Fruit fly (Drosophila melanogaster) whole organism, embryonic: ENCODE results near the gene CG31807.
A peak's percentile ranks its signal among the peaks of the same experiment; 100 is the strongest.

Source experiments
- Ada2b ChIP-seq: fragments of 200-800 bp; sonication (Bioruptor generic); IDR thresholded peaks from 2 replicates; pipeline ENCODE4 v1.3.6; 2022; ENCODE audit warnings: missing biosample characterization, missing genetic modification characterization
- CG1024 ChIP-seq: fragments of 200-800 bp; sonication (Bioruptor generic); IDR thresholded peaks from 2 replicates; pipeline ENCODE4 v1.3.6; 2022; ENCODE audit warnings: missing biosample characterization, missing genetic modification characterization
- CG10267 ChIP-seq: fragments of 200-800 bp; sonication (Bioruptor generic); optimal IDR thresholded peaks from 2 replicates; lab custom pipeline; 2018; ENCODE audit warnings: missing biosample characterization, mild to moderate bottlenecking, missing genetic modification characterization, moderate library complexity
- CG11093 ChIP-seq: fragments of 200-800 bp; sonication (Bioruptor generic); IDR thresholded peaks from 3 replicates; pipeline ENCODE4 v1.3.6; 2022; ENCODE audit warnings: missing biosample characterization, missing genetic modification characterization
- CG12391 ChIP-seq: fragments of 200-800 bp; sonication (Bioruptor generic); optimal IDR thresholded peaks from 3 replicates; lab custom pipeline; 2018; ENCODE audit warnings: missing biosample characterization, mild to moderate bottlenecking, missing genetic modification characterization, moderate library complexity
- CG13894 ChIP-seq: fragments of 200-800 bp; sonication (Bioruptor generic); optimal IDR thresholded peaks from 3 replicates; lab custom pipeline; 2018; ENCODE audit warnings: missing biosample characterization, mild to moderate bottlenecking, missing genetic modification characterization, moderate library complexity
- CG1602 ChIP-seq: fragments of 200-800 bp; sonication (Bioruptor generic); optimal IDR thresholded peaks from 3 replicates; lab custom pipeline; 2016; ENCODE audit warnings: missing biosample characterization, missing genetic modification characterization
- CG16863 ChIP-seq: fragments of 200-800 bp; sonication (Bioruptor generic); optimal IDR thresholded peaks from 3 replicates; lab custom pipeline; 2016; ENCODE audit warnings: missing biosample characterization, missing genetic modification characterization
- CG30431 ChIP-seq: fragments of 200-800 bp; sonication (Bioruptor generic); optimal IDR thresholded peaks from 2 replicates; lab custom pipeline; 2017; ENCODE audit warnings: missing biosample characterization, missing genetic modification characterization
- CG31441 ChIP-seq: fragments of 200-800 bp; sonication (Bioruptor generic); IDR thresholded peaks from 2 replicates; pipeline ENCODE4 v1.3.6; 2022; ENCODE audit warnings: missing biosample characterization, missing genetic modification characterization
- CG3163 ChIP-seq: fragments of 200-800 bp; sonication (Bioruptor generic); optimal IDR thresholded peaks from 3 replicates; lab custom pipeline; 2016; ENCODE audit warnings: missing biosample characterization, missing genetic modification characterization
- CG33557 ChIP-seq: fragments of 200-800 bp; sonication (Bioruptor generic); optimal IDR thresholded peaks from 2 replicates; lab custom pipeline; 2019; ENCODE audit warnings: missing biosample characterization, mild to moderate bottlenecking, missing genetic modification characterization, moderate library complexity
- CG34376 ChIP-seq: fragments of 200-800 bp; sonication (Bioruptor generic); optimal IDR thresholded peaks from 2 replicates; lab custom pipeline; 2018; ENCODE audit warnings: missing biosample characterization, mild to moderate bottlenecking, missing genetic modification characterization
- CG3726 ChIP-seq: fragments of 200-800 bp; sonication (Bioruptor generic); IDR thresholded peaks from 3 replicates; pipeline ENCODE4, ENCODE4 v1.3.6; 2022; ENCODE audit warnings: missing biosample characterization, missing genetic modification characterization
- CG5953 ChIP-seq: fragments of 200-800 bp; sonication (Bioruptor generic); IDR thresholded peaks from 2 replicates; pipeline ENCODE4 v1.3.6; 2022; ENCODE audit warnings: missing biosample characterization, missing genetic modification characterization
- CG6854 ChIP-seq: fragments of 200-800 bp; sonication (Bioruptor generic); optimal IDR thresholded peaks from 3 replicates; lab custom pipeline; 2017; ENCODE audit warnings: missing biosample characterization, mild to moderate bottlenecking, missing genetic modification characterization
- Chrac-16 ChIP-seq: fragments of 200-800 bp; sonication (Bioruptor generic); optimal IDR thresholded peaks from 3 replicates; lab custom pipeline; 2016; ENCODE audit warnings: missing biosample characterization, missing genetic modification characterization
- Dfd ChIP-seq, 2 experiments: fragments of >200 bp; optimal IDR thresholded peaks; 2 replicates each; lab custom pipeline; 2017; ENCODE audit warnings: missing biosample characterization in 2 of 2, missing genetic modification characterization in 2 of 2
- ERR ChIP-seq: fragments of 200-800 bp; sonication (Bioruptor generic); optimal IDR thresholded peaks from 2 replicates; lab custom pipeline; 2016; ENCODE audit warnings: missing biosample characterization, missing genetic modification characterization
- Ets65A ChIP-seq: fragments of 200-800 bp; sonication (Bioruptor generic); peaks from one replicate; lab custom pipeline; 2016; ENCODE audit warnings: missing biosample characterization, missing genetic modification characterization
- Fer3 ChIP-seq: fragments of 200-800 bp; sonication (Bioruptor generic); optimal IDR thresholded peaks from 2 replicates; lab custom pipeline; 2018; ENCODE audit warnings: missing biosample characterization, mild to moderate bottlenecking, missing genetic modification characterization, moderate library complexity
- Hand ChIP-seq: fragments of 200-800 bp; sonication (Bioruptor generic); optimal IDR thresholded peaks from 2 replicates; lab custom pipeline; 2017; ENCODE audit warnings: mild to moderate bottlenecking, missing biosample characterization, missing genetic modification reagents, missing genetic modification characterization
- Lpt ChIP-seq: fragments of >200 bp; optimal IDR thresholded peaks from 2 replicates; lab custom pipeline; 2018; ENCODE audit warnings: missing biosample characterization, missing genetic modification characterization
- Oaz ChIP-seq: fragments of 200-800 bp; sonication (Bioruptor generic); IDR thresholded peaks from 2 replicates; pipeline ENCODE4 v1.3.6; 2022; ENCODE audit warnings: missing biosample characterization, missing genetic modification characterization
- Opbp ChIP-seq: fragments of 200-800 bp; sonication (Bioruptor generic); IDR thresholded peaks from 3 replicates; pipeline ENCODE4 v1.3.6; 2022; ENCODE audit warnings: missing biosample characterization, missing genetic modification characterization; ENCODE audit not compliant: partially characterized antibody
- Poxn ChIP-seq: fragments of 200-800 bp; sonication (Bioruptor generic); IDR thresholded peaks from 2 replicates; pipeline ENCODE4 v1.3.6; 2022; ENCODE audit warnings: missing biosample characterization, missing genetic modification characterization
- Scr ChIP-seq: fragments of 200-800 bp; sonication (Bioruptor generic); IDR thresholded peaks from 2 replicates; pipeline ENCODE4 v1.3.6; 2022; ENCODE audit warnings: missing biosample characterization, missing genetic modification characterization; ENCODE audit not compliant: partially characterized antibody
- TFAM ChIP-seq: fragments of 200-800 bp; sonication (Bioruptor generic); optimal IDR thresholded peaks from 2 replicates; lab custom pipeline; 2017; ENCODE audit warnings: missing biosample characterization, missing genetic modification characterization, inconsistent platforms
- Taf1 ChIP-seq: fragments of 200-800 bp; sonication (Bioruptor generic); IDR thresholded peaks from 2 replicates; pipeline ENCODE4 v1.3.6; 2022; ENCODE audit warnings: missing biosample characterization, missing genetic modification characterization
- ase ChIP-seq: fragments of 200-800 bp; sonication (Bioruptor generic); IDR thresholded peaks from 3 replicates; pipeline ENCODE4 v1.3.6; 2022; ENCODE audit warnings: missing biosample characterization, missing genetic modification characterization
- bsh ChIP-seq, 2 experiments: fragments of 200-800 bp; sonication (Bioruptor generic); optimal IDR thresholded peaks; 2 replicates each; lab custom pipeline; 2017 to 2018; ENCODE audit warnings: mild to moderate bottlenecking in 2 of 2, missing biosample characterization in 2 of 2, missing genetic modification characterization in 2 of 2, moderate library complexity in 1 of 2
- cad ChIP-seq: fragments of >200 bp; optimal IDR thresholded peaks from 2 replicates; lab custom pipeline; 2017; ENCODE audit warnings: missing biosample characterization, missing genetic modification characterization
- crc ChIP-seq: fragments of 200-800 bp; sonication (Bioruptor generic); optimal IDR thresholded peaks from 2 replicates; lab custom pipeline; 2016; ENCODE audit warnings: missing biosample characterization, missing genetic modification characterization
- danr ChIP-seq: fragments of 200-800 bp; sonication (Bioruptor generic); IDR thresholded peaks from 2 replicates; pipeline ENCODE4 v1.3.6; 2022; ENCODE audit warnings: missing biosample characterization, missing genetic modification characterization
- disco-r ChIP-seq: fragments of 200-800 bp; sonication (Bioruptor generic); optimal IDR thresholded peaks from 2 replicates; lab custom pipeline; 2016; ENCODE audit warnings: missing biosample characterization, missing genetic modification characterization
- emc ChIP-seq: fragments of 200-800 bp; sonication (Bioruptor generic); optimal IDR thresholded peaks from 2 replicates; lab custom pipeline; 2016; ENCODE audit warnings: missing biosample characterization, missing genetic modification characterization
- ems ChIP-seq: fragments of 200-800 bp; sonication (Bioruptor generic); optimal IDR thresholded peaks from 3 replicates; lab custom pipeline; 2016; ENCODE audit warnings: missing biosample characterization, missing genetic modification characterization
- grau ChIP-seq: fragments of 200-800 bp; optimal IDR thresholded peaks from 3 replicates; lab custom pipeline; 2019; ENCODE audit warnings: missing biosample characterization, mild to moderate bottlenecking, missing genetic modification characterization, moderate library complexity
- ham ChIP-seq: fragments of 200-800 bp; sonication (Bioruptor generic); IDR thresholded peaks from 2 replicates; pipeline ENCODE4 v1.3.6; 2022; ENCODE audit warnings: missing biosample characterization, missing genetic modification characterization
- insv ChIP-seq, 2 experiments: fragments of 200-800 bp; sonication (Bioruptor generic); optimal IDR thresholded peaks; 3 replicates each; lab custom pipeline; 2016 to 2018; ENCODE audit warnings: missing biosample characterization in 2 of 2, missing genetic modification characterization in 2 of 2
- jing ChIP-seq: fragments of 200-800 bp; sonication (Bioruptor generic); optimal IDR thresholded peaks from 2 replicates; lab custom pipeline; 2018; ENCODE audit warnings: missing biosample characterization, mild to moderate bottlenecking, missing genetic modification characterization
- klu ChIP-seq: fragments of 200-800 bp; sonication (Bioruptor generic); IDR thresholded peaks from 2 replicates; pipeline ENCODE4 v1.3.6; 2022; ENCODE audit warnings: missing biosample characterization, missing genetic modification characterization
- lab ChIP-seq: fragments of 200-800 bp; sonication (Bioruptor generic); optimal IDR thresholded peaks from 3 replicates; lab custom pipeline; 2017; ENCODE audit warnings: missing biosample characterization, missing genetic modification characterization, mild to moderate bottlenecking, moderate library complexity, missing genetic modification reagents
- lola ChIP-seq, 3 experiments: fragments of >200 bp in 2 of 3; fragments of 200-800 bp in 1 of 3; sonication (Bioruptor generic) in 1 of 3; optimal IDR thresholded peaks; 2 replicates each; lab custom pipeline; 2017 to 2019; ENCODE audit warnings: missing biosample characterization in 3 of 3, missing genetic modification characterization in 3 of 3, mild to moderate bottlenecking in 1 of 3, moderate library complexity in 1 of 3
- nmo ChIP-seq: fragments of 200-800 bp; sonication (Bioruptor generic); optimal IDR thresholded peaks from 2 replicates; lab custom pipeline; 2018; ENCODE audit warnings: missing biosample characterization, mild to moderate bottlenecking, missing genetic modification characterization, moderate library complexity
- seq ChIP-seq: fragments of 200-800 bp; sonication (Bioruptor generic); IDR thresholded peaks from 2 replicates; pipeline ENCODE4 v1.3.6; 2022; ENCODE audit warnings: missing biosample characterization, missing genetic modification characterization
- shn ChIP-seq: fragments of 200-800 bp; sonication (Bioruptor generic); optimal IDR thresholded peaks from 3 replicates; lab custom pipeline; 2016; ENCODE audit warnings: missing biosample characterization, missing genetic modification characterization
- sug ChIP-seq: fragments of 200-800 bp; optimal IDR thresholded peaks from 2 replicates; lab custom pipeline; 2019; ENCODE audit warnings: missing biosample characterization, mild to moderate bottlenecking, missing genetic modification characterization, moderate library complexity
- tgo ChIP-seq: fragments of 200-800 bp; sonication (Bioruptor generic); IDR thresholded peaks from 3 replicates; pipeline ENCODE4 v1.3.6; 2022; ENCODE audit warnings: missing biosample characterization, missing genetic modification characterization
- tup ChIP-seq: fragments of 200-800 bp; sonication (Bioruptor generic); optimal IDR thresholded peaks from 2 replicates; lab custom pipeline; 2016; ENCODE audit warnings: missing biosample characterization, mild to moderate bottlenecking, missing genetic modification characterization, moderate library complexity
- wor ChIP-seq: fragments of 200-800 bp; sonication (Bioruptor generic); IDR thresholded peaks from 2 replicates; pipeline ENCODE4 v1.3.6; 2022; ENCODE audit warnings: missing biosample characterization, missing genetic modification characterization

Gene CG31807

DNA sequence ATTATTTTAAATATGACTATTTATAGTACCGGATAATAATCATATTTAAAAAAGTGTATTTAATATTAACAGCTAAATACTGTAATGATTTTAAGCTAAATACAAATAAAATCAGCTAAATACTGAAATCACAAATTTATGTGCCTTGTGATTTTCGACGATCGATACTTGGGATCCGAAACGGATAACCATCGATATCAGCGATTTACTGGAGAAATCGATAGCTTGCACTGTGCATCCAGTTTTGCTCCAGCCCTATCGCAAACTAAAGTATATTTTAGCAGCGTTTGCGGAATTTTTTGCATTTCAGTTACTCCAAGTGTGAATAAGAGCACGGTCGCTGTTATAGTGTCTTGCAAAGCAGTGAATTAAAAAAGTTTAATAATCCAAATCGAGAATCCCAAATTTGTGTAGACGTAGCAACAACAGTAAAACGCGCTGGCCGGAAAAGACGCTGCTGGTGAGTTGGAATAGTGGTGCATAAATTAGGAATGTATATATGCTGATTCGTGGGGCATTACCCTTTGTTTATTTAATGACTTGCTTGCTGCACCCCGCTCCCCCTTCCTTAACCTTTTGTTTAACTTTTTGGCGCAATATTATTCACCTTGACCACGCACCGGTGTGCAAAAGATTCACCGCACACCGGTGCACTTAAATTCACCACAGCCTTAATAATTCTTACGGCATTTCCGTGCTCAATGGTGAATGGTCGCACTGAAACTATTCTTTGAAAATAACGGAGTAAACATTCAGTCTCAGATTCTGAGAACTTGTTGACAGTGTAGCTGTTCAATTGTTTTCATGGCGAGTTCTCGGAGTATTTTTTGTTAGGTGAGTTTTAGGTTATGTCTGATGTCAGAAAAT is 3.8 kb downstream of the CG31807 start, which contains the start of the genes grp and squ (continued):
- TF ChIP-seq CG31441 (GFP tag; lab: Robert Waterston, UW) = peak; percentile 77
- no peak for TF ChIP-seq tup (GFP tag; lab: Kevin White, UChicago)
- no peak for TF ChIP-seq Dfd (GFP tag; optimal IDR thresholded peaks at IDR 0.05; lab: Kevin White, UChicago)
- no peak for TF ChIP-seq CG16863 (GFP tag; lab: Kevin White, UChicago)
- no peak for TF ChIP-seq CG13894 (tag; lab: Kevin White, UChicago)
- TF ChIP-seq crc (GFP tag; lab: Kevin White, UChicago) = no peak
- no peak for TF ChIP-seq jing
- TF ChIP-seq CG30431 (GFP tag; lab: Kevin White, UChicago) = no peak
- no peak for TF ChIP-seq Chrac-16 (GFP tag; lab: Kevin White, UChicago)
- TF ChIP-seq bsh (GFP tag; optimal IDR thresholded peaks at IDR 0.05; lab: Kevin White, UChicago) = no peak
- peak; percentile 41 for TF ChIP-seq CG10267 (tag; lab: Kevin White, UChicago)
- TF ChIP-seq CG12391 (tag; lab: Kevin White, UChicago) = no peak
- TF ChIP-seq CG3726 (GFP tag; lab: Robert Waterston, UW) = no peak
- no peak for TF ChIP-seq CG1024
- TF ChIP-seq Fer3 (tag; lab: Kevin White, UChicago) = no peak
- TF ChIP-seq grau (tag; lab: Kevin White, UChicago) = no peak
- no peak for TF ChIP-seq CG6854 (GFP tag; lab: Kevin White, UChicago)
- no peak for TF ChIP-seq sug (tag; lab: Kevin White, UChicago)
- no peak for TF ChIP-seq TFAM (GFP tag; lab: Kevin White, UChicago)
- no peak for TF ChIP-seq Taf1
- no peak for TF ChIP-seq Hand (GFP tag; lab: Kevin White, UChicago)
- TF ChIP-seq Ada2b (GFP tag; lab: Robert Waterston, UW) = no peak
- TF ChIP-seq Poxn (GFP tag; lab: Robert Waterston, UW) = no peak
- no peak for TF ChIP-seq CG33557
- TF ChIP-seq disco-r (GFP tag; lab: Kevin White, UChicago) = no peak
- TF ChIP-seq tgo = no peak
- TF ChIP-seq ems (GFP tag; lab: Kevin White, UChicago) = no peak
- TF ChIP-seq emc (GFP tag; lab: Kevin White, UChicago) = no peak
- no peak for TF ChIP-seq CG5953 (GFP tag; lab: Robert Waterston, UW)
- peak; percentile 94 for TF ChIP-seq Scr
- no peak for TF ChIP-seq ham
- TF ChIP-seq klu = no peak
- TF ChIP-seq CG34376 (GFP tag; lab: Kevin White, UChicago) = peak; percentile 38
- TF ChIP-seq shn (GFP tag; lab: Kevin White, UChicago) = no peak
- peak; percentile 96 for TF ChIP-seq Opbp (GFP tag; lab: Robert Waterston, UW)
- no peak for TF ChIP-seq ERR
- no peak for TF ChIP-seq wor
- TF ChIP-seq lab (GFP tag; lab: Kevin White, UChicago) = no peak
- TF ChIP-seq cad (GFP tag; lab: Kevin White, UChicago) = no peak
- TF ChIP-seq ase = no peak
- TF ChIP-seq CG3163 (GFP tag; lab: Kevin White, UChicago) = no peak
- no peak for TF ChIP-seq Oaz (GFP tag; lab: Robert Waterston, UW)
- TF ChIP-seq seq = no peak
- TF ChIP-seq CG1602 = no peak
- no peak for TF ChIP-seq insv (GFP tag; optimal IDR thresholded peaks at IDR 0.05; lab: Kevin White, UChicago)
- no peak for TF ChIP-seq CG11093 (GFP tag; lab: Robert Waterston, UW)
- no peak for TF ChIP-seq lola (GFP tag; optimal IDR thresholded peaks at IDR 0.05; lab: Kevin White, UChicago)
- no peak for TF ChIP-seq danr (GFP tag; lab: Robert Waterston, UW)
- no peak for TF ChIP-seq Ets65A (GFP tag; lab: Kevin White, UChicago)
- TF ChIP-seq Lpt (GFP tag; lab: Kevin White, UChicago) = no peak
- peak; percentile 31 for TF ChIP-seq nmo (GFP tag; lab: Kevin White, UChicago)
